Worm (Caenorhabditis elegans): Measurements from ENCODE around the gene R155.3.

ce11 chrIII:1925048-1925537 lies 51.4 kb downstream of the R155.3 start:
- TF ChIP-seq nhr-25 (tag; optimal IDR thresholded peaks at IDR 0.05) (peak; percentile 99), nhr-6 (tag; optimal IDR thresholded peaks at IDR 0.05) (peak; percentile 94), ceh-16 (tag; optimal IDR thresholded peaks at IDR 0.05) (peak; percentile 87)

All from whole organism, L2 larva.